Worm (Caenorhabditis elegans) whole organism, late embryonic: ENCODE data around the gene ecps-2.

Experiments
- ama-1 ChIP-seq: fragments of 150-350 bp; optimal IDR thresholded peaks from 2 replicates; lab custom pipeline; 2014
- ceh-22 ChIP-seq: sonication (generic microtip); optimal IDR thresholded peaks from 2 replicates; lab custom pipeline; 2017; ENCODE audit warnings: missing biosample characterization, missing genetic modification characterization
- hlh-30 ChIP-seq: sonication (generic microtip); optimal IDR thresholded peaks from 2 replicates; lab custom pipeline; 2017; ENCODE audit warnings: antibody characterized with exemption, missing genetic modification characterization, missing compliant biosample characterization; ENCODE audit not compliant: insufficient read depth
- nfya-1 ChIP-seq: sonication (generic microtip); optimal IDR thresholded peaks from 2 replicates; lab custom pipeline; 2017; ENCODE audit warnings: missing genetic modification characterization, mild to moderate bottlenecking, missing compliant biosample characterization, antibody characterized with exemption, moderate library complexity
- nhr-11 ChIP-seq: fragments of 150-350 bp; optimal IDR thresholded peaks from 2 replicates; lab custom pipeline; 2014; ENCODE audit warnings: missing biosample characterization, missing genetic modification characterization
- unc-42 ChIP-seq: sonication (generic microtip); optimal IDR thresholded peaks from 2 replicates; lab custom pipeline; 2016; ENCODE audit warnings: missing genotype, missing genetic modification characterization, missing compliant biosample characterization
- unc-86 ChIP-seq: sonication (generic microtip); optimal IDR thresholded peaks from 2 replicates; lab custom pipeline; 2016; ENCODE audit warnings: missing genetic modification characterization, missing compliant biosample characterization

ce11 chrIII:10481497-10481896, 38.6 kb downstream of the ecps-2 start:
- no peak for TF ChIP-seq nhr-11 (tag; lab: Kevin White, UChicago)
- TF ChIP-seq unc-86 = no peak
- TF ChIP-seq ceh-22 (tag; lab: Kevin White, UChicago) = no peak
- TF ChIP-seq unc-42 (tag; lab: Kevin White, UChicago) = no peak
- TF ChIP-seq hlh-30 = no peak
- no peak for TF ChIP-seq nfya-1
- no peak for TF ChIP-seq ama-1 (lab: Kevin White, UChicago)
